Worm (Caenorhabditis elegans) whole organism, L1 larva: ENCODE data around the gene hic-1.

Source experiments
- hlh-4 ChIP-seq: sonication (generic microtip); optimal IDR thresholded peaks from 2 replicates; lab custom pipeline; 2016; ENCODE audit warnings: mild to moderate bottlenecking, missing genetic modification characterization, missing compliant biosample characterization
- lin-14 ChIP-seq: fragments of 200-800 bp; sonication (Bioruptor generic); optimal IDR thresholded peaks from 2 replicates; lab custom pipeline; 2018; ENCODE audit warnings: mild to moderate bottlenecking, missing genetic modification characterization, moderate library complexity, missing compliant biosample characterization
- lin-35 ChIP-seq, 2 experiments: fragments of 150-350 bp; optimal IDR thresholded peaks; 2 replicates each; lab custom pipeline; 2014; ENCODE audit warnings: missing biosample characterization in 2 of 2, missing genetic modification characterization in 2 of 2, missing genetic modification reagents in 2 of 2
- nhr-237 ChIP-seq: fragments of 150-350 bp; optimal IDR thresholded peaks from 2 replicates; lab custom pipeline; 2014; ENCODE audit warnings: missing biosample characterization, missing genetic modification characterization
- nhr-76 ChIP-seq: sonication (generic microtip); optimal IDR thresholded peaks from 2 replicates; lab custom pipeline; 2017; ENCODE audit warnings: missing biosample characterization, missing genetic modification characterization
- nhr-90 ChIP-seq: sonication (generic microtip); optimal IDR thresholded peaks from 2 replicates; lab custom pipeline; 2016; ENCODE audit warnings: mild to moderate bottlenecking, missing genetic modification characterization, missing compliant biosample characterization; ENCODE audit not compliant: poor library complexity
- pqm-1 ChIP-seq: sonication (generic microtip); optimal IDR thresholded peaks from 3 replicates; lab custom pipeline; 2017; ENCODE audit warnings: missing biosample characterization, missing genetic modification characterization
- rnt-1 ChIP-seq: sonication (generic microtip); optimal IDR thresholded peaks from 2 replicates; lab custom pipeline; 2016; ENCODE audit warnings: mild to moderate bottlenecking, missing genetic modification characterization, moderate library complexity, missing compliant biosample characterization
- skn-1 ChIP-seq: fragments of 150-350 bp; optimal IDR thresholded peaks from 2 replicates; lab custom pipeline; 2014; ENCODE audit warnings: missing biosample characterization, missing genetic modification characterization

- no peak for TF ChIP-seq nhr-76 (tag; lab: Kevin White, UChicago)
- TF ChIP-seq nhr-237 (tag; lab: Kevin White, UChicago): no peak
- no peak for TF ChIP-seq lin-35 (GFP tag; optimal IDR thresholded peaks at IDR 0.05; lab: Kevin White, UChicago)
- TF ChIP-seq lin-14: no peak
- no peak for TF ChIP-seq skn-1 (tag; lab: Kevin White, UChicago)
- no peak for TF ChIP-seq pqm-1 (tag; lab: Kevin White, UChicago)
- TF ChIP-seq rnt-1: no peak
- no peak for TF ChIP-seq hlh-4 (tag; lab: Kevin White, UChicago)
- no peak for TF ChIP-seq nhr-90 (tag; lab: Kevin White, UChicago)
Measured at ce11 chrX:6560495-6560894, 38.1 kb downstream of the hic-1 start.
